Fruit fly (Drosophila melanogaster) whole organism, embryonic: ENCODE measurements around the gene pnt.

Experiments used
- Ada2b ChIP-seq: fragments of 200-800 bp; sonication (Bioruptor generic); IDR thresholded peaks from 2 replicates; pipeline ENCODE4 v1.3.6; 2022; ENCODE audit warnings: missing biosample characterization, missing genetic modification characterization
- Atf6 ChIP-seq: fragments of 200-800 bp; sonication (Bioruptor generic); IDR thresholded peaks from 2 replicates; pipeline ENCODE4 v1.3.6; 2022; ENCODE audit warnings: missing biosample characterization, missing genetic modification characterization
- B-H2 ChIP-seq: fragments of 200-800 bp; sonication (Bioruptor generic); optimal IDR thresholded peaks from 2 replicates; lab custom pipeline; 2018; ENCODE audit warnings: missing biosample characterization, mild to moderate bottlenecking, missing genetic modification characterization
- CG1024 ChIP-seq: fragments of 200-800 bp; sonication (Bioruptor generic); IDR thresholded peaks from 2 replicates; pipeline ENCODE4 v1.3.6; 2022; ENCODE audit warnings: missing biosample characterization, missing genetic modification characterization
- CG10959 ChIP-seq: fragments of 200-800 bp; sonication (Bioruptor generic); IDR thresholded peaks from 2 replicates; pipeline ENCODE4 v1.3.6; 2022; ENCODE audit warnings: missing biosample characterization, missing genetic modification characterization
- CG12744 ChIP-seq: fragments of 200-800 bp; sonication (Bioruptor generic); optimal IDR thresholded peaks from 2 replicates; lab custom pipeline; 2016; ENCODE audit warnings: missing biosample characterization, missing genetic modification characterization
- CG14050 ChIP-seq: fragments of 200-800 bp; sonication (Bioruptor generic); IDR thresholded peaks from 3 replicates; pipeline ENCODE4 v1.3.6; 2022; ENCODE audit warnings: missing biosample characterization, missing genetic modification characterization
- CG14441 ChIP-seq: fragments of 200-800 bp; sonication (Bioruptor generic); IDR thresholded peaks from 2 replicates; pipeline ENCODE4 v1.3.6; 2022; ENCODE audit warnings: missing biosample characterization, missing genetic modification characterization
- CG17612 ChIP-seq: fragments of 200-800 bp; sonication (Bioruptor generic); IDR thresholded peaks from 2 replicates; pipeline ENCODE4 v1.3.6; 2022; ENCODE audit warnings: missing biosample characterization, missing genetic modification characterization
- CG2116 ChIP-seq: fragments of 200-800 bp; sonication (Bioruptor generic); optimal IDR thresholded peaks from 3 replicates; lab custom pipeline; 2018; ENCODE audit warnings: missing biosample characterization, mild to moderate bottlenecking, missing genetic modification characterization
- CG30020 ChIP-seq: fragments of 200-800 bp; optimal IDR thresholded peaks from 2 replicates; lab custom pipeline; 2019; ENCODE audit warnings: missing biosample characterization, mild to moderate bottlenecking, missing genetic modification characterization, moderate library complexity
- CG33557 ChIP-seq: fragments of 200-800 bp; sonication (Bioruptor generic); optimal IDR thresholded peaks from 2 replicates; lab custom pipeline; 2019; ENCODE audit warnings: missing biosample characterization, mild to moderate bottlenecking, missing genetic modification characterization, moderate library complexity
- CG5180 ChIP-seq: fragments of 200-800 bp; sonication (Bioruptor generic); optimal IDR thresholded peaks from 3 replicates; lab custom pipeline; 2017; ENCODE audit warnings: missing biosample characterization, missing genetic modification characterization, mild to moderate bottlenecking, moderate library complexity, missing genetic modification reagents
- CG6254 ChIP-seq: fragments of 200-800 bp; sonication (Bioruptor generic); optimal IDR thresholded peaks from 3 replicates; lab custom pipeline; 2017; ENCODE audit warnings: mild to moderate bottlenecking, missing biosample characterization, missing genetic modification reagents, missing genetic modification characterization
- CG8281 ChIP-seq: fragments of 200-800 bp; sonication (Bioruptor generic); optimal IDR thresholded peaks from 2 replicates; lab custom pipeline; 2018; ENCODE audit warnings: missing biosample characterization, mild to moderate bottlenecking, missing genetic modification characterization, moderate library complexity
- CG9817 ChIP-seq: fragments of 200-800 bp; sonication (Bioruptor generic); optimal IDR thresholded peaks from 2 replicates; lab custom pipeline; 2018; ENCODE audit warnings: missing biosample characterization, mild to moderate bottlenecking, missing genetic modification characterization, moderate library complexity
- CG9876 ChIP-seq: fragments of 200-800 bp; sonication (Bioruptor generic); optimal IDR thresholded peaks from 2 replicates; lab custom pipeline; 2016; ENCODE audit warnings: missing biosample characterization, missing genetic modification characterization
- CoRest ChIP-seq: fragments of 200-800 bp; sonication (Bioruptor generic); optimal IDR thresholded peaks from 3 replicates; lab custom pipeline; 2018; ENCODE audit warnings: missing biosample characterization, mild to moderate bottlenecking, missing genetic modification characterization, moderate library complexity
- Doc2 ChIP-seq: fragments of 200-800 bp; sonication (Bioruptor generic); IDR thresholded peaks from 2 replicates; pipeline ENCODE4 v1.3.6; 2022; ENCODE audit warnings: missing biosample characterization, missing genetic modification characterization
- Fer3 ChIP-seq: fragments of 200-800 bp; sonication (Bioruptor generic); optimal IDR thresholded peaks from 2 replicates; lab custom pipeline; 2018; ENCODE audit warnings: missing biosample characterization, mild to moderate bottlenecking, missing genetic modification characterization, moderate library complexity
- HLH54F ChIP-seq: fragments of 200-800 bp; sonication (Bioruptor generic); optimal IDR thresholded peaks from 3 replicates; lab custom pipeline; 2016; ENCODE audit warnings: missing biosample characterization, missing genetic modification characterization
- HmgZ ChIP-seq: fragments of 200-800 bp; sonication (Bioruptor generic); optimal IDR thresholded peaks from 2 replicates; lab custom pipeline; 2018; ENCODE audit warnings: missing biosample characterization, mild to moderate bottlenecking, missing genetic modification characterization
- Hr3 ChIP-seq: fragments of 200-800 bp; sonication (Bioruptor generic); optimal IDR thresholded peaks from 3 replicates; lab custom pipeline; 2016; ENCODE audit warnings: missing biosample characterization, missing genetic modification characterization
- Jarid2 ChIP-seq: fragments of 200-800 bp; sonication (Bioruptor generic); optimal IDR thresholded peaks from 3 replicates; lab custom pipeline; 2017; ENCODE audit warnings: mild to moderate bottlenecking, missing biosample characterization, missing genetic modification reagents, missing genetic modification characterization
- Lhr ChIP-seq: fragments of 200-800 bp; sonication (Bioruptor generic); optimal IDR thresholded peaks from 3 replicates; lab custom pipeline; 2017; ENCODE audit warnings: mild to moderate bottlenecking, missing biosample characterization, missing genetic modification reagents, missing genetic modification characterization
- Rfx ChIP-seq: fragments of 200-800 bp; sonication (Bioruptor generic); IDR thresholded peaks from 2 replicates; pipeline ENCODE4 v1.3.6; 2022; ENCODE audit warnings: missing biosample characterization, missing genetic modification characterization
- Trl ChIP-seq, 3 experiments: fragments of >200 bp in 2 of 3; fragments of 200-800 bp in 1 of 3; sonication (Bioruptor generic) in 1 of 3; optimal IDR thresholded peaks; 2 replicates in 1 of 3; 3 replicates in 2 of 3; lab custom pipeline; 2016 to 2017; ENCODE audit warnings: missing biosample characterization in 1 of 3, missing genetic modification characterization in 1 of 3
- amos ChIP-seq: fragments of 200-800 bp; sonication (Bioruptor generic); IDR thresholded peaks from 2 replicates; pipeline ENCODE4 v1.3.6; 2022; ENCODE audit warnings: missing biosample characterization, missing genetic modification characterization; ENCODE audit not compliant: partially characterized antibody
- bowl ChIP-seq: fragments of 200-800 bp; sonication (Bioruptor generic); IDR thresholded peaks from 2 replicates; pipeline ENCODE4 v1.3.6; 2022; ENCODE audit warnings: missing biosample characterization, missing genetic modification characterization
- btn ChIP-seq: fragments of 200-800 bp; sonication (Bioruptor generic); optimal IDR thresholded peaks from 2 replicates; lab custom pipeline; 2016; ENCODE audit warnings: missing biosample characterization, missing genetic modification characterization
- cato ChIP-seq: fragments of 200-800 bp; sonication (Bioruptor generic); optimal IDR thresholded peaks from 2 replicates; lab custom pipeline; 2016; ENCODE audit warnings: missing biosample characterization, missing genetic modification characterization, borderline replicate concordance
- crc ChIP-seq: fragments of 200-800 bp; sonication (Bioruptor generic); optimal IDR thresholded peaks from 2 replicates; lab custom pipeline; 2016; ENCODE audit warnings: missing biosample characterization, missing genetic modification characterization
- crol ChIP-seq: fragments of 200-800 bp; sonication (Bioruptor generic); IDR thresholded peaks from 2 replicates; pipeline ENCODE4 v1.3.6; 2022; ENCODE audit warnings: missing biosample characterization, missing genetic modification characterization
- dpn ChIP-seq, 2 experiments: fragments of 200-800 bp; sonication (Bioruptor generic); optimal IDR thresholded peaks; 3 replicates each; lab custom pipeline; 2016; ENCODE audit warnings: missing biosample characterization in 2 of 2, missing genetic modification characterization in 2 of 2
- eve ChIP-seq, 2 experiments: fragments of >200 bp; optimal IDR thresholded peaks; 2 replicates each; lab custom pipeline; 2017; ENCODE audit warnings: missing biosample characterization in 2 of 2, missing genetic modification characterization in 2 of 2
- gsb ChIP-seq: fragments of 200-800 bp; sonication (Bioruptor generic); IDR thresholded peaks from 2 replicates; pipeline ENCODE4 v1.3.6; 2022; ENCODE audit warnings: missing biosample characterization, missing genetic modification characterization
- gsb-n ChIP-seq: fragments of 200-800 bp; sonication (Bioruptor generic); optimal IDR thresholded peaks from 3 replicates; lab custom pipeline; 2018; ENCODE audit warnings: missing biosample characterization, mild to moderate bottlenecking, missing genetic modification characterization
- her ChIP-seq: fragments of 200-800 bp; sonication (Bioruptor generic); optimal IDR thresholded peaks from 2 replicates; lab custom pipeline; 2016; ENCODE audit warnings: missing biosample characterization, missing genetic modification characterization
- hth ChIP-seq: fragments of >200 bp; optimal IDR thresholded peaks from 2 replicates; lab custom pipeline; 2017; ENCODE audit warnings: inconsistent platforms
- kni ChIP-seq: fragments of 200-800 bp; sonication (Bioruptor generic); optimal IDR thresholded peaks from 3 replicates; lab custom pipeline; 2017; ENCODE audit warnings: mild to moderate bottlenecking, missing biosample characterization, missing genetic modification reagents, missing genetic modification characterization
- lab ChIP-seq: fragments of 200-800 bp; sonication (Bioruptor generic); optimal IDR thresholded peaks from 3 replicates; lab custom pipeline; 2017; ENCODE audit warnings: missing biosample characterization, missing genetic modification characterization, mild to moderate bottlenecking, moderate library complexity, missing genetic modification reagents
- nau ChIP-seq: fragments of 200-800 bp; sonication (Bioruptor generic); optimal IDR thresholded peaks from 3 replicates; lab custom pipeline; 2017; ENCODE audit warnings: missing biosample characterization, mild to moderate bottlenecking, missing genetic modification characterization, missing genetic modification reagents
- nerfin-1 ChIP-seq: fragments of 200-800 bp; sonication (Bioruptor generic); optimal IDR thresholded peaks from 3 replicates; lab custom pipeline; 2019; ENCODE audit warnings: missing biosample characterization, mild to moderate bottlenecking, missing genetic modification characterization, moderate library complexity
- nmo ChIP-seq: fragments of 200-800 bp; sonication (Bioruptor generic); optimal IDR thresholded peaks from 2 replicates; lab custom pipeline; 2018; ENCODE audit warnings: missing biosample characterization, mild to moderate bottlenecking, missing genetic modification characterization, moderate library complexity
- sens-2 ChIP-seq: fragments of 200-800 bp; sonication (Bioruptor generic); IDR thresholded peaks from 2 replicates; pipeline ENCODE4 v1.3.6; 2022; ENCODE audit warnings: missing biosample characterization, missing genetic modification characterization
- sima ChIP-seq: fragments of 200-800 bp; sonication (Bioruptor generic); optimal IDR thresholded peaks from 2 replicates; lab custom pipeline; 2016; ENCODE audit warnings: missing biosample characterization, missing genetic modification characterization
- slp2 ChIP-seq: fragments of 200-800 bp; sonication (Bioruptor generic); optimal IDR thresholded peaks from 2 replicates; lab custom pipeline; 2016; ENCODE audit warnings: missing biosample characterization, missing genetic modification characterization
- trem ChIP-seq: fragments of 200-800 bp; optimal IDR thresholded peaks from 3 replicates; lab custom pipeline; 2019; ENCODE audit warnings: missing biosample characterization, mild to moderate bottlenecking, missing genetic modification characterization, moderate library complexity
- tx ChIP-seq: fragments of 200-800 bp; sonication (Bioruptor generic); optimal IDR thresholded peaks from 2 replicates; lab custom pipeline; 2016; ENCODE audit warnings: missing biosample characterization, missing genetic modification characterization

pnt gene

DNA sequence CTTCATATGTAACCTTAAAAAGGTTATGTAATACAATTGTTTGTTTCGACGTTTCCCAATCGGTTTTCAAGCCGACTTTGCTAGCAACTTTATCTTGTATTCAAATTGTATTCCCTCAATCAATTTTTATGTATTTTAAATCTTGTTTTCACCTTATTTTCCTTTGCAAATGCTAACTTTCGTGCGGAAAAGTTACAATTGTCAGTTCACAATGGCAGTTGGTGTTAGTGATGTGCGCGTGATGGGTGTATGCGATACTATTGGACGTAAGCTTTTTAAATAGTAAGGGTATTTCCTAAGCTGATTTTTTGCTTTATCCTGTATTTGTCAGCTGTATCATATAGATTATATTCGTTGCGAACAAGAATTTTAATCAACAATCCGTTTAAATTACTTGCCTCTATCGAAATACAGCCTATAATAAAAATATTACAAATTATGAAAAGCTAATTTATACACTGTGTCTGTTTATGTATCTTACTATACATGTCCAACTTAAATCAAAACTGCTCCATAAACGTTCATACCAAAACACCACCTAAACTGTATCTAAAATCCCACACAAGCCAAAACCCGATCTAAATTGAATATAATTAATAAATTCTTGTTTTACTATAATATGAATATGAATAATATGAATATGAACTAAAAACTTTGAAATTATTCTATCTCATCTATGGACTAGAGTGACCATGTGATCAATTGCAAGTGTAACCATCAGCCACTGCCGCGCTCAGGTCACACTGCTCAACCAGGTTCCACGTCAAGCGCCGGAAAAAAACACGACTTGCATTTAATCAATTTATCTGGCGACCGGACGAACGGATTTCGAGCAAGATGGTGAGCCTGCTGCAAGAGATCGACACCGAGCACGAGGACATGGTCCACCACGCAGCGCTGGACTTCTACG lies 10.1 kb upstream of the pnt start, which contains the start of the genes ATPsynCF6 and Sec13 (continued):
- TF ChIP-seq slp2 (GFP tag; lab: Kevin White, UChicago) = no peak
- no peak for TF ChIP-seq kni (GFP tag; lab: Kevin White, UChicago)
- TF ChIP-seq CG33557 (GFP tag; lab: Kevin White, UChicago) = no peak
- TF ChIP-seq CG17612 (GFP tag; lab: Robert Waterston, UW) = no peak
- peak; percentile 14 to 29 for TF ChIP-seq dpn (GFP tag; optimal IDR thresholded peaks at IDR 0.05; lab: Kevin White, UChicago)
- peak; percentile 49 for TF ChIP-seq lab
- TF ChIP-seq trem (tag; lab: Kevin White, UChicago) = peak; percentile 43
- TF ChIP-seq eve (GFP tag; optimal IDR thresholded peaks at IDR 0.05; lab: Kevin White, UChicago) = no peak
- no peak for TF ChIP-seq HmgZ (tag; lab: Kevin White, UChicago)
- no peak for TF ChIP-seq B-H2 (GFP tag; lab: Kevin White, UChicago)
- peak; percentile 55; the same call in 2 of the 3 replicates for TF ChIP-seq CG14050
- peak; percentile 40 for TF ChIP-seq CG30020 (tag; lab: Kevin White, UChicago)
- no peak for TF ChIP-seq tx (GFP tag; lab: Kevin White, UChicago)
- peak; percentile 7 for TF ChIP-seq CG9876 (GFP tag; lab: Kevin White, UChicago)
- no peak for TF ChIP-seq crc
- TF ChIP-seq CG12744 (GFP tag; lab: Kevin White, UChicago) = no peak
- TF ChIP-seq CG2116 (GFP tag; lab: Kevin White, UChicago) = no peak
- no peak for TF ChIP-seq nau (GFP tag; lab: Kevin White, UChicago)
- no peak for TF ChIP-seq crol (GFP tag; lab: Robert Waterston, UW)
- TF ChIP-seq CG8281 (tag; lab: Kevin White, UChicago) = peak; percentile 9
- TF ChIP-seq CG9817 (tag; lab: Kevin White, UChicago) = peak; percentile 61
- peak; percentile 44 for TF ChIP-seq Atf6 (GFP tag; lab: Robert Waterston, UW)
- TF ChIP-seq Doc2 (GFP tag; lab: Robert Waterston, UW) = no peak
- peak; percentile 19 for TF ChIP-seq gsb-n (tag; lab: Kevin White, UChicago)
- no peak for TF ChIP-seq Lhr (GFP tag; lab: Kevin White, UChicago)
- no peak for TF ChIP-seq CG1024
- no peak for TF ChIP-seq Trl (optimal IDR thresholded peaks at IDR 0.05; lab: Kevin White, UChicago)
- peak; percentile 41 for TF ChIP-seq Trl (GFP tag; optimal IDR thresholded peaks at IDR 0.05; lab: Kevin White, UChicago)
- TF ChIP-seq amos = peak; percentile 96
- no peak for TF ChIP-seq sima (GFP tag; lab: Kevin White, UChicago)
- TF ChIP-seq Jarid2 (GFP tag; lab: Kevin White, UChicago) = no peak
- TF ChIP-seq nmo = peak; percentile 68
- peak; percentile 14 for TF ChIP-seq CG5180
- TF ChIP-seq gsb (GFP tag; lab: Robert Waterston, UW) = no peak
- no peak for TF ChIP-seq bowl (GFP tag; lab: Robert Waterston, UW)
- no peak for TF ChIP-seq CG6254 (GFP tag; lab: Kevin White, UChicago)
- TF ChIP-seq Ada2b (GFP tag; lab: Robert Waterston, UW) = peak; percentile 66
- peak; percentile 56 for TF ChIP-seq CoRest (tag; lab: Kevin White, UChicago)
- peak; percentile 78 for TF ChIP-seq Rfx (GFP tag; lab: Robert Waterston, UW)
- TF ChIP-seq her (GFP tag; lab: Kevin White, UChicago) = peak; percentile 10
- peak; percentile 62; the same call in 1 of the 2 replicates for TF ChIP-seq CG14441 (GFP tag; lab: Robert Waterston, UW)
- peak; percentile 60 for TF ChIP-seq Fer3
- no peak for TF ChIP-seq btn (GFP tag; lab: Kevin White, UChicago)
- no peak for TF ChIP-seq sens-2 (GFP tag; lab: Robert Waterston, UW)
- no peak for TF ChIP-seq hth
- no peak for TF ChIP-seq CG10959 (GFP tag; lab: Robert Waterston, UW)
- TF ChIP-seq nerfin-1 (tag; lab: Kevin White, UChicago) = peak; percentile 44
- TF ChIP-seq Hr3 = peak; percentile 45
- TF ChIP-seq cato (GFP tag; lab: Kevin White, UChicago) = peak; percentile 9
- TF ChIP-seq HLH54F = no peak
